Fruit fly (Drosophila melanogaster) whole organism, pupa: ENCODE data around the gene Cyp310a1.

ENCODE experiments used
- CG12605 ChIP-seq: fragments of 200-800 bp; sonication (Bioruptor generic); IDR thresholded peaks from 2 replicates; pipeline ENCODE4 v1.3.6; 2022; ENCODE audit warnings: missing biosample characterization, missing genetic modification characterization
- CG15710 ChIP-seq: fragments of 200-800 bp; sonication (Bioruptor generic); optimal IDR thresholded peaks from 2 replicates; lab custom pipeline; 2018; ENCODE audit warnings: missing biosample characterization, mild to moderate bottlenecking, missing genetic modification characterization, moderate library complexity
- CG32121 ChIP-seq: fragments of 200-800 bp; sonication (Bioruptor generic); IDR thresholded peaks from 2 replicates; pipeline ENCODE4 v1.3.6; 2022; ENCODE audit warnings: missing biosample characterization, missing genetic modification characterization
- CG8301 ChIP-seq: fragments of 200-800 bp; sonication (Bioruptor generic); optimal IDR thresholded peaks from 2 replicates; lab custom pipeline; 2018; ENCODE audit warnings: missing biosample characterization, mild to moderate bottlenecking, missing genetic modification characterization
- EcR ChIP-seq: fragments of 200-800 bp; sonication (Bioruptor generic); optimal IDR thresholded peaks from 3 replicates; lab custom pipeline; 2019; ENCODE audit warnings: missing biosample characterization, missing genetic modification characterization, mild to moderate bottlenecking, moderate library complexity, missing genetic modification reagents
- Ets98B ChIP-seq: fragments of 200-800 bp; sonication (Bioruptor generic); IDR thresholded peaks from 2 replicates; pipeline ENCODE4 v1.3.6; 2022; ENCODE audit warnings: missing biosample characterization, missing genetic modification characterization
- Pif1A ChIP-seq: fragments of 200-800 bp; sonication (Bioruptor generic); optimal IDR thresholded peaks from 3 replicates; lab custom pipeline; 2016; ENCODE audit warnings: missing biosample characterization, missing genetic modification characterization
- Pif1B ChIP-seq: fragments of 200-800 bp; sonication (Bioruptor generic); optimal IDR thresholded peaks from 3 replicates; lab custom pipeline; 2016; ENCODE audit warnings: missing biosample characterization, missing genetic modification characterization
- Snoo ChIP-seq: fragments of 200-800 bp; sonication (Bioruptor generic); optimal IDR thresholded peaks from 3 replicates; lab custom pipeline; 2017; ENCODE audit warnings: missing biosample characterization, mild to moderate bottlenecking, missing genetic modification characterization, inconsistent platforms
- rn ChIP-seq: fragments of 200-800 bp; sonication (Bioruptor generic); IDR thresholded peaks from 2 replicates; pipeline ENCODE4 v1.3.6; 2022; ENCODE audit warnings: missing biosample characterization, missing genetic modification characterization

- TF ChIP-seq EcR (GFP tag; lab: Kevin White, UChicago) (no peak), CG32121 (GFP tag; lab: Robert Waterston, UW) (no peak), Ets98B (GFP tag; lab: Robert Waterston, UW) (no peak), CG8301 (no peak), CG15710 (tag; lab: Kevin White, UChicago) (no peak), rn (no peak), CG12605 (GFP tag; lab: Robert Waterston, UW) (no peak), Pif1A (no peak), Snoo (no peak), Pif1B (no peak)
Observed at dm6 chr2L:18656691-18657237, 4.0 kb upstream of the Cyp310a1 start.
